Fruit fly (Drosophila melanogaster): ENCODE results near the gene CG5160.

The CG5160 gene

DNA sequence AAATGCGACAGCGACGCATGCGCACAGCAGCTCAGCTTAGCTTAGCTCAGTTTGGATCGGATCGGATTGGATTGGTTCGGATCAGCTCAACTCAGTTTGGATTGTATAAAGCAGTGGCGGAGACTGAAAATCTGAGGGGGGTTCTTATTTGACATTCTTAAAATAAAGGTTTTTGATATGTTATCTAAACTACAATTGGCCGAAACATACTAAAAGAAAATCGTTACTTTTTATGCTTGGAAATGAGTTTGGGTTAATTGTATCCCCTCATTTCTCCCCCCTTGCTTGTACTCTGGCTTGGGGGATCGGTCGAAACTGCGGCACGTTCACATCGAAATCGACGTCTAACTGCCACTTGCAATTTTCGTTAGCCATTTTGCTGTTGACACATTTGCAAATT lies 22.4 kb downstream of the CG5160 start:
- TF ChIP-seq dl (GFP tag; optimal IDR thresholded peaks at IDR 0.05; ENCODE audit: insufficient read depth in 1 of 2, partially characterized antibody in 2 of 2) = no peak
- no peak for TF ChIP-seq dsf (GFP tag; optimal IDR thresholded peaks at IDR 0.05; ENCODE audit: borderline replicate concordance)
- peak; percentile 81 for TF ChIP-seq h (GFP tag; optimal IDR thresholded peaks at IDR 0.05)
- peak; percentile 81 for TF ChIP-seq HLH106 (tag; optimal IDR thresholded peaks at IDR 0.05)
- peak; percentile 8 for TF ChIP-seq Jra (GFP tag; optimal IDR thresholded peaks at IDR 0.05)
- TF ChIP-seq sv (GFP tag; optimal IDR thresholded peaks at IDR 0.05) = no peak
- TF ChIP-seq Abd-B (GFP tag; optimal IDR thresholded peaks at IDR 0.05) = no peak
- peak; percentile 35 for TF ChIP-seq brk (GFP tag; optimal IDR thresholded peaks at IDR 0.05)
- no peak for TF ChIP-seq Rel (GFP tag; optimal IDR thresholded peaks at IDR 0.05)
- TF ChIP-seq Rel (tag; optimal IDR thresholded peaks at IDR 0.05) = no peak
- peak; percentile 76 for TF ChIP-seq br (GFP tag; optimal IDR thresholded peaks at IDR 0.05)
- peak; percentile 83 for TF ChIP-seq OdsH (GFP tag; optimal IDR thresholded peaks at IDR 0.05)
- peak; percentile 61 for TF ChIP-seq fru (GFP tag; optimal IDR thresholded peaks at IDR 0.05)
- no peak for TF ChIP-seq Sp1 (GFP tag; optimal IDR thresholded peaks at IDR 0.05)
- peak; percentile 77 for TF ChIP-seq Hnf4 (GFP tag; optimal IDR thresholded peaks at IDR 0.05)
- no peak for TF ChIP-seq rgr (GFP tag; optimal IDR thresholded peaks at IDR 0.05)
- no peak for TF ChIP-seq sage (GFP tag; optimal IDR thresholded peaks at IDR 0.05)
- no peak for TF ChIP-seq lola (GFP tag; optimal IDR thresholded peaks at IDR 0.05)
- no peak for TF ChIP-seq Myc (optimal IDR thresholded peaks at IDR 0.05)
- TF ChIP-seq CG32264 (GFP tag; optimal IDR thresholded peaks at IDR 0.05) = peak; percentile 6
- TF ChIP-seq usp (GFP tag; optimal IDR thresholded peaks at IDR 0.05) = no peak
- TF ChIP-seq Dif (GFP tag; optimal IDR thresholded peaks at IDR 0.05; ENCODE audit: partially characterized antibody) = no peak
- TF ChIP-seq foxo (GFP tag; optimal IDR thresholded peaks at IDR 0.05) = peak in 1 of 2 experiments; percentile 81
- TF ChIP-seq Hr78 (GFP tag; optimal IDR thresholded peaks at IDR 0.05) = no peak
- no peak for TF ChIP-seq CrebA (GFP tag; optimal IDR thresholded peaks at IDR 0.05; ENCODE audit: borderline replicate concordance)
- peak; percentile 41 for TF ChIP-seq woc (GFP tag; optimal IDR thresholded peaks at IDR 0.05)
- no peak for TF ChIP-seq Hr83 (GFP tag; optimal IDR thresholded peaks at IDR 0.05; ENCODE audit: poor library complexity, severe bottlenecking)
- TF ChIP-seq pan (optimal IDR thresholded peaks at IDR 0.05) = no peak
- peak; percentile 29 for TF ChIP-seq CG9705 (GFP tag; optimal IDR thresholded peaks at IDR 0.05)
- peak; percentile 65 for TF ChIP-seq dmrt93B (GFP tag; optimal IDR thresholded peaks at IDR 0.05)
- TF ChIP-seq psq (GFP tag; optimal IDR thresholded peaks at IDR 0.05) = peak; percentile 59
- TF ChIP-seq tai (GFP tag; optimal IDR thresholded peaks at IDR 0.05) = no peak
- no peak for TF ChIP-seq jim (GFP tag; optimal IDR thresholded peaks at IDR 0.05)
- TF ChIP-seq GATAd (GFP tag; optimal IDR thresholded peaks at IDR 0.05) = peak; percentile 16
- no peak for TF ChIP-seq Dfd (GFP tag; optimal IDR thresholded peaks at IDR 0.05)
- TF ChIP-seq N (GFP tag; optimal IDR thresholded peaks at IDR 0.05) = no peak
- no peak for TF ChIP-seq Mio (GFP tag; optimal IDR thresholded peaks at IDR 0.05)
- no peak for TF ChIP-seq Vsx2 (GFP tag; optimal IDR thresholded peaks at IDR 0.05; ENCODE audit: partially characterized antibody)
- peak; percentile 83 for TF ChIP-seq ey (GFP tag; optimal IDR thresholded peaks at IDR 0.05)

DNA sequence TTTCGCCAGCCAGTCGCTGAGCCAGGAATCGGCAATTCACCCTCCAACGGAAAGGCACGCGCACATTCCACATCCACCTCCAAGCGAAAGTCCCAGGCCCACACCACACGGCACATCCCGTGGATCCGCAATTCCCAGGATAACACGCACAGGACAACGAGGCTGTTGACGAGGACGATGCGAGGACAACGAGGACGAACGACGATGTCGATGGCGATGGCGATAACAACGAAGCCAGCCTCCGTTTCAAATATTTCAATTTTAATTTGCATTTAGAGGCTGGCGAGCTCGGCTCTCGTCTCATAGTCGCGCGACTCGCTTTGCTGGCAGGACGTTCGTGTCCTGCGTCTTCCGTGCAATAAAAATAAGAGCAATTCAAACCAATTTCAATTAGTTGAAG lies 35.5 kb downstream of the CG5160 start, which contains the start of gene Wnt10:
TSS of gene Wnt10 (plus strand) at position 301 of the 400 bp plus-strand sequence.
- TF ChIP-seq GATAd (GFP tag; optimal IDR thresholded peaks at IDR 0.05) (no peak), Sp1 (GFP tag; optimal IDR thresholded peaks at IDR 0.05) (no peak), CG9705 (GFP tag; optimal IDR thresholded peaks at IDR 0.05) (no peak), sv (GFP tag; optimal IDR thresholded peaks at IDR 0.05) (no peak), br (GFP tag; optimal IDR thresholded peaks at IDR 0.05) (no peak), woc (GFP tag; optimal IDR thresholded peaks at IDR 0.05) (no peak), ey (GFP tag; optimal IDR thresholded peaks at IDR 0.05) (no peak)

DNA sequence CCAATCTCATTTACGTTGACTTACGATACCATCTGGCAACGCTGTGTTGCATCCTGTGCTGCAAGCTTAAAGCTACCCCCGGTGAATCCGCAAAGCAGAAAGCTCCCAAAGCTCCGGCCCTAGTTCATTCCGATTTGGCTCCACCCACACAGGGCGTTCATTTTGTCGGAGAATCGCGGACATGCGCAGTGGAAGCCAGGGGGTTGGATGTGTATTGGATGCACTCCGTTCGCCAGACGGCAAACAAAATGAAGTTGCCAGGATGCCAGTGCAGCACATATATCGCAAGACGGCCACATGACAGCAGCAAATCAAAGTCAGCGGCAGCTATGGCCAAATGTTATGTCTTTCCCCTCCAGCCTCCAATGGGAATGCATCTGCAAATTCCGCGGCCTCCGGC lies 39.8 kb downstream of the CG5160 start:
- peak; percentile 7 for TF ChIP-seq Vsx2 (GFP tag; optimal IDR thresholded peaks at IDR 0.05; ENCODE audit: partially characterized antibody)
- peak; percentile 22 for TF ChIP-seq Dif (GFP tag; optimal IDR thresholded peaks at IDR 0.05; ENCODE audit: partially characterized antibody)
- TF ChIP-seq Hnf4 (GFP tag; optimal IDR thresholded peaks at IDR 0.05) = no peak
